Worm (Caenorhabditis elegans): ENCODE data around the gene clec-256.

Gene clec-256

ce11 chrV:18802077-18802476 lies 30.6 kb downstream of the clec-256 start, which contains the start of gene C54E10.11:
Gene C54E10.11, minus strand, starts transcription at chrV:18802177.
- no peak for TF ChIP-seq unc-62 (GFP tag; optimal IDR thresholded peaks at IDR 0.05)

ce11 chrV:18803260-18803659 lies 31.8 kb downstream of the clec-256 start, which contains the start of gene C54E10.10:
Gene C54E10.10, minus strand, starts transcription at chrV:18803360.
- TF ChIP-seq unc-62 (GFP tag; optimal IDR thresholded peaks at IDR 0.05), result no peak

- TF ChIP-seq unc-62 (GFP tag; optimal IDR thresholded peaks at IDR 0.05), result no peak
Observed at ce11 chrV:18806409-18806808, 34.9 kb downstream of the clec-256 start, which contains the start of gene sri-10. Gene sri-10, minus strand, starts transcription at chrV:18806509.

- TF ChIP-seq unc-62 (GFP tag; optimal IDR thresholded peaks at IDR 0.05), result no peak
Observed at ce11 chrV:18808621-18809020, 37.1 kb downstream of the clec-256 start, which contains the start of gene C54E10.6. Gene C54E10.6, minus strand, starts transcription at chrV:18808729.

ce11 chrV:18810705-18811104 lies 39.2 kb downstream of the clec-256 start, which contains the start of gene C54E10.3:
Gene C54E10.3, plus strand, starts transcription at chrV:18811005.
- no peak for TF ChIP-seq unc-62 (GFP tag; optimal IDR thresholded peaks at IDR 0.05)

ce11 chrV:18811360-18811759 lies 39.9 kb downstream of the clec-256 start, which contains the start of gene C54E10.7:
Gene C54E10.7, plus strand, starts transcription at chrV:18811660.
- TF ChIP-seq unc-62 (GFP tag; optimal IDR thresholded peaks at IDR 0.05), result no peak

- TF ChIP-seq unc-62 (GFP tag; optimal IDR thresholded peaks at IDR 0.05), result no peak
Observed at ce11 chrV:18819643-18820042, 48.2 kb downstream of the clec-256 start, which contains the start of gene ncs-5. Gene ncs-5, plus strand, starts transcription at chrV:18819766.

ce11 chrV:18821569-18821968 lies 50.1 kb downstream of the clec-256 start:
- no peak for TF ChIP-seq unc-62 (GFP tag; optimal IDR thresholded peaks at IDR 0.05)
